Worm (Caenorhabditis elegans) whole organism, L4/young adult: ENCODE measurements around the gene nhr-219.

Experiments used
- W03F9.2 ChIP-seq: fragments of 150-350 bp; optimal IDR thresholded peaks from 2 replicates; lab custom pipeline; 2014; ENCODE audit warnings: missing biosample characterization, missing genetic modification characterization
- dao-5 ChIP-seq: sonication (generic microtip); optimal IDR thresholded peaks from 2 replicates; lab custom pipeline; 2016; ENCODE audit warnings: missing genotype, missing genetic modification characterization, moderate library complexity, missing compliant biosample characterization
- him-1 ChIP-seq: sonication (generic microtip); optimal IDR thresholded peaks from 2 replicates; lab custom pipeline; 2016; ENCODE audit warnings: missing genotype, missing genetic modification reagents, missing genetic modification characterization, missing compliant biosample characterization

DNA sequence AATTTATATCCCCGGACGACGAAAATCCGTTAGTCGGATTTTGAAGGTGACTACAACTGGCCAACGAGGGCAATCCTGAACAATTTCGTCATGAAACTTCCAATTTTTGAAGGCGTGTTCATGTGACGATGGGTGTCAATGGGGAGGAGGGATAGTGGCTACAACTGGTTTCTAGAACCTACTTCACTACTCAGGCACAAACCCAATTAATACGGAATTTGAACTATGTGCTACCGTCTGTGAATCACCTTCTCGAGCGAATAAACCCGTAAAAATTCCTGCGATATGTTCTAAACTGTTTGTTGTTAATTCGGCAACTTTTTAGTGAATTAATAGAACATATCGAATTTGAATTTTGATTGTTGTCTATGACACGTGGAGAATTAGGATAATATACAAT is 38.3 kb downstream of the nhr-219 start:
- TF ChIP-seq W03F9.2 (tag; lab: Kevin White, UChicago): no peak
- no peak for TF ChIP-seq him-1 (tag; lab: Kevin White, UChicago)
- TF ChIP-seq dao-5 (tag; lab: Kevin White, UChicago): no peak
